Fruit fly (Drosophila melanogaster): ENCODE data around the gene CG15771.
A peak's percentile ranks its signal among the peaks of the same experiment; 100 is the strongest.

Gene CG15771

dm6 chrX:5745840-5746815, 9.2 kb upstream of the CG15771 start (continued):
- no peak for TF ChIP-seq gsb-n (tag; optimal IDR thresholded peaks at IDR 0.05)
- peak; percentile 51; the same call in 1 of the 3 replicates for TF ChIP-seq CG6791 (GFP tag; IDR thresholded peaks at IDR 0.05; ENCODE audit: partially characterized antibody)
- peak; percentile 18 for TF ChIP-seq CG1647 (GFP tag; optimal IDR thresholded peaks at IDR 0.05)
- TF ChIP-seq fd3F (GFP tag; optimal IDR thresholded peaks at IDR 0.05): peak; percentile 48
- no peak for TF ChIP-seq NK7.1 (GFP tag; optimal IDR thresholded peaks at IDR 0.05)
- TF ChIP-seq CG9876 (GFP tag; optimal IDR thresholded peaks at IDR 0.05): no peak
- TF ChIP-seq sug (tag; optimal IDR thresholded peaks at IDR 0.05): peak; percentile 67
- TF ChIP-seq esg (GFP tag; conservative IDR thresholded peaks at IDR 0.05): peak; percentile 77
- TF ChIP-seq CG17328 (GFP tag; IDR thresholded peaks at IDR 0.05): peak; percentile 84
- no peak for TF ChIP-seq prd (optimal IDR thresholded peaks at IDR 0.05)
- peak; percentile 79 for TF ChIP-seq prd (GFP tag; IDR thresholded peaks at IDR 0.05)
- peak; percentile 73 for TF ChIP-seq Fer3 (tag; optimal IDR thresholded peaks at IDR 0.05)
- TF ChIP-seq trem (tag; optimal IDR thresholded peaks at IDR 0.05): peak; percentile 48
- peak; percentile 46; the same call in 1 of the 2 replicates for TF ChIP-seq CG8765 (GFP tag; IDR thresholded peaks at IDR 0.05)
- peak; percentile 34 for TF ChIP-seq tx (GFP tag; optimal IDR thresholded peaks at IDR 0.05)
- peak; percentile 53 for TF ChIP-seq CG17568 (GFP tag; optimal IDR thresholded peaks at IDR 0.05)
- TF ChIP-seq HLH3B (GFP tag; IDR thresholded peaks at IDR 0.05): peak; percentile 73
- peak; percentile 22 for TF ChIP-seq ftz-f1 (GFP tag; optimal IDR thresholded peaks at IDR 0.05)
- peak; percentile 75 for TF ChIP-seq dmrt99B (tag; optimal IDR thresholded peaks at IDR 0.05)
- TF ChIP-seq sens-2 (GFP tag; IDR thresholded peaks at IDR 0.05): peak; percentile 79
- no peak for TF ChIP-seq CG1832 (GFP tag; optimal IDR thresholded peaks at IDR 0.05)
- no peak for TF ChIP-seq Dad (GFP tag; optimal IDR thresholded peaks at IDR 0.05)
- no peak for TF ChIP-seq Sry-β (GFP tag; optimal IDR thresholded peaks at IDR 0.05)
- TF ChIP-seq zfh1 (GFP tag; IDR thresholded peaks at IDR 0.05): peak; percentile 88
- TF ChIP-seq row (GFP tag; IDR thresholded peaks at IDR 0.05): peak; percentile 67
- peak; percentile 45 for TF ChIP-seq CG4617 (GFP tag; optimal IDR thresholded peaks at IDR 0.05; ENCODE audit: borderline replicate concordance)
- TF ChIP-seq trh (GFP tag; optimal IDR thresholded peaks at IDR 0.05): peak; percentile 49
- peak; percentile 31 for TF ChIP-seq CG4820 (GFP tag; optimal IDR thresholded peaks at IDR 0.05)
- peak; percentile 80 for TF ChIP-seq CG12659 (GFP tag; optimal IDR thresholded peaks at IDR 0.05)
- peak; percentile 72 for TF ChIP-seq CG18619 (GFP tag; optimal IDR thresholded peaks at IDR 0.05)
- peak; percentile 29; the same call in 1 of the 2 replicates for TF ChIP-seq Ravus (GFP tag; IDR thresholded peaks at IDR 0.05)
- no peak for TF ChIP-seq CG14965 (GFP tag; optimal IDR thresholded peaks at IDR 0.05; ENCODE audit: borderline replicate concordance)
- TF ChIP-seq shn (GFP tag; optimal IDR thresholded peaks at IDR 0.05): peak; percentile 25
- TF ChIP-seq CG15696 (tag; optimal IDR thresholded peaks at IDR 0.05): peak; percentile 24
- TF ChIP-seq CG14860 (GFP tag; IDR thresholded peaks at IDR 0.05; ENCODE audit: partially characterized antibody): peak; percentile 48; the same call in 2 of the 3 replicates
- peak; percentile 85 for TF ChIP-seq CG32532 (GFP tag; IDR thresholded peaks at IDR 0.05)
- peak; percentile 60; the same call in 1 of the 2 replicates for TF ChIP-seq Oaz (GFP tag; IDR thresholded peaks at IDR 0.05)
- peak; percentile 70 for TF ChIP-seq wdn (GFP tag; IDR thresholded peaks at IDR 0.05)
- TF ChIP-seq emc (GFP tag; optimal IDR thresholded peaks at IDR 0.05): no peak
- TF ChIP-seq Sox102F (GFP tag; optimal IDR thresholded peaks at IDR 0.05): peak; percentile 78
- TF ChIP-seq Dref (GFP tag; IDR thresholded peaks at IDR 0.05): peak; percentile 75
- no peak for TF ChIP-seq CG10959 (GFP tag; IDR thresholded peaks at IDR 0.05)
- TF ChIP-seq CG2120 (GFP tag; optimal IDR thresholded peaks at IDR 0.05): peak; percentile 73
- peak; percentile 18 for TF ChIP-seq crc (GFP tag; optimal IDR thresholded peaks at IDR 0.05)
- peak; percentile 71 for TF ChIP-seq grau (tag; optimal IDR thresholded peaks at IDR 0.05)
- TF ChIP-seq cad (GFP tag; optimal IDR thresholded peaks at IDR 0.05): no peak
- peak; percentile 79 for TF ChIP-seq ara (GFP tag; IDR thresholded peaks at IDR 0.05)
- peak; percentile 72 for TF ChIP-seq Oli (tag; optimal IDR thresholded peaks at IDR 0.05)
- peak; percentile 70 for TF ChIP-seq schlank (tag; optimal IDR thresholded peaks at IDR 0.05)

All from whole organism, embryonic.